Fruit fly (Drosophila melanogaster): ENCODE measurements around the gene CG13078.

Gene CG13078

dm6 chr2L:19575626-19576298 is 12.0 kb downstream of the CG13078 start (continued):
- peak; percentile 93 for TF ChIP-seq Gug (GFP tag; IDR thresholded peaks at IDR 0.05)
- TF ChIP-seq net (GFP tag; optimal IDR thresholded peaks at IDR 0.05): peak; percentile 97
- TF ChIP-seq spab (GFP tag; optimal IDR thresholded peaks at IDR 0.05): peak; percentile 95
- peak; percentile 93 for TF ChIP-seq CG6792 (GFP tag; optimal IDR thresholded peaks at IDR 0.05)
- peak; percentile 74 for TF ChIP-seq CG6854 (GFP tag; optimal IDR thresholded peaks at IDR 0.05)
- TF ChIP-seq CG9139 (GFP tag; optimal IDR thresholded peaks at IDR 0.05): peak; percentile 70
- TF ChIP-seq topi (GFP tag; optimal IDR thresholded peaks at IDR 0.05): peak; percentile 98
- peak; percentile 98 for TF ChIP-seq Sox14 (GFP tag; optimal IDR thresholded peaks at IDR 0.05)
- TF ChIP-seq CG8319 (GFP tag; optimal IDR thresholded peaks at IDR 0.05): peak; percentile 95
- no peak for TF ChIP-seq Eip93F (GFP tag; optimal IDR thresholded peaks at IDR 0.05)
- TF ChIP-seq vri (GFP tag; optimal IDR thresholded peaks at IDR 0.05): peak; percentile 89
- TF ChIP-seq Hr39 (GFP tag; optimal IDR thresholded peaks at IDR 0.05): peak; percentile 97
- TF ChIP-seq OdsH (GFP tag; optimal IDR thresholded peaks at IDR 0.05): peak; percentile 97
- peak; percentile 97 for TF ChIP-seq esn (GFP tag; optimal IDR thresholded peaks at IDR 0.05)
- peak; percentile 79 for TF ChIP-seq fkh (GFP tag; optimal IDR thresholded peaks at IDR 0.05)
- TF ChIP-seq salr (GFP tag; optimal IDR thresholded peaks at IDR 0.05): peak; percentile 92 to 98
- TF ChIP-seq CG11762 (GFP tag; optimal IDR thresholded peaks at IDR 0.05; ENCODE audit: insufficient read depth): peak; percentile 95
- TF ChIP-seq dac (GFP tag; optimal IDR thresholded peaks at IDR 0.05): peak; percentile 97
- TF ChIP-seq CG11902 (GFP tag; optimal IDR thresholded peaks at IDR 0.05): peak; percentile 93
- TF ChIP-seq CG10631 (GFP tag; optimal IDR thresholded peaks at IDR 0.05): peak; percentile 98
- TF ChIP-seq Eip75B (GFP tag; optimal IDR thresholded peaks at IDR 0.05): peak; percentile 96
- peak; percentile 93 for TF ChIP-seq CG7368 (GFP tag; optimal IDR thresholded peaks at IDR 0.05)
- TF ChIP-seq CG4318 (GFP tag; optimal IDR thresholded peaks at IDR 0.05): peak; percentile 99
- TF ChIP-seq CG34406 (GFP tag; optimal IDR thresholded peaks at IDR 0.05): peak; percentile 95
- TF ChIP-seq Smox (GFP tag; optimal IDR thresholded peaks at IDR 0.05): peak; percentile 96
- peak; percentile 94 for TF ChIP-seq CG6808 (GFP tag; optimal IDR thresholded peaks at IDR 0.05)
- TF ChIP-seq CG15336 (GFP tag; IDR thresholded peaks at IDR 0.05): peak; percentile 96
- TF ChIP-seq Met (GFP tag; optimal IDR thresholded peaks at IDR 0.05): peak; percentile 97
- peak; percentile 94 for TF ChIP-seq CG8632 (GFP tag; optimal IDR thresholded peaks at IDR 0.05)
- peak; percentile 89 for TF ChIP-seq dsx (GFP tag; optimal IDR thresholded peaks at IDR 0.05; ENCODE audit: poor library complexity, severe bottlenecking)
- peak; percentile 97 for TF ChIP-seq Ets96B (tag; optimal IDR thresholded peaks at IDR 0.05)
- TF ChIP-seq CG8119 (GFP tag; IDR thresholded peaks at IDR 0.05): peak; percentile 97
- peak; percentile 93 for TF ChIP-seq Lpt (GFP tag; optimal IDR thresholded peaks at IDR 0.05)
- TF ChIP-seq cyc (GFP tag; optimal IDR thresholded peaks at IDR 0.05): peak; percentile 97
- TF ChIP-seq fd85E (GFP tag; optimal IDR thresholded peaks at IDR 0.05): peak; percentile 60
- TF ChIP-seq svp (GFP tag): peak; percentile 98

dm6 chr2L:19576299-19576971 is 12.7 kb downstream of the CG13078 start:
- TF ChIP-seq Sox102F (GFP tag; optimal IDR thresholded peaks at IDR 0.05) (peak; percentile 1), CG8119 (GFP tag; IDR thresholded peaks at IDR 0.05) (no peak), eg (GFP tag; IDR thresholded peaks at IDR 0.05) (0 out of 3 replicates have a peak, but pooled peaks have one; percentile 33), CG6854 (GFP tag; optimal IDR thresholded peaks at IDR 0.05) (peak; percentile 3), CG16779 (tag; optimal IDR thresholded peaks at IDR 0.05) (peak; percentile 3), topi (GFP tag; optimal IDR thresholded peaks at IDR 0.05) (no peak), fd85E (GFP tag; optimal IDR thresholded peaks at IDR 0.05) (peak; percentile 32), fd59A (GFP tag; optimal IDR thresholded peaks at IDR 0.05) (peak; percentile 31), Blimp-1 (GFP tag; optimal IDR thresholded peaks at IDR 0.05) (peak; percentile 12), CG10669 (GFP tag; optimal IDR thresholded peaks at IDR 0.05) (no peak), Smox (GFP tag; optimal IDR thresholded peaks at IDR 0.05) (no peak), CG6163 (GFP tag; IDR thresholded peaks at IDR 0.05) (peak; percentile 63; the same call in 2 of the 3 replicates), CG3919 (GFP tag; optimal IDR thresholded peaks at IDR 0.05) (no peak), OdsH (GFP tag; optimal IDR thresholded peaks at IDR 0.05) (no peak), CG9139 (GFP tag; optimal IDR thresholded peaks at IDR 0.05) (no peak), CG8319 (GFP tag; optimal IDR thresholded peaks at IDR 0.05) (no peak), CG7368 (GFP tag; optimal IDR thresholded peaks at IDR 0.05) (no peak), spab (GFP tag; optimal IDR thresholded peaks at IDR 0.05) (no peak), CG15336 (GFP tag; IDR thresholded peaks at IDR 0.05) (no peak), dsx (GFP tag; optimal IDR thresholded peaks at IDR 0.05; ENCODE audit: poor library complexity, severe bottlenecking) (no peak), ss (GFP tag; optimal IDR thresholded peaks at IDR 0.05) (peak in 1 of 2 experiments; percentile 22), esn (GFP tag; optimal IDR thresholded peaks at IDR 0.05) (no peak), fkh (GFP tag; optimal IDR thresholded peaks at IDR 0.05) (peak; percentile 73), net (GFP tag; optimal IDR thresholded peaks at IDR 0.05) (no peak), CG11294 (GFP tag; IDR thresholded peaks at IDR 0.05) (no peak)

Measured in whole organism, prepupa.